Worm (Caenorhabditis elegans) whole organism, young adult: ENCODE results near the gene nhx-9.

ENCODE experiments used
- F57C9.4 ChIP-seq: sonication (generic microtip); optimal IDR thresholded peaks from 2 replicates; lab custom pipeline; 2017; ENCODE audit warnings: mild to moderate bottlenecking, missing genetic modification characterization, missing compliant biosample characterization
- ama-1 ChIP-seq, 3 experiments: fragments of 150-350 bp in 1 of 3; sonication (generic microtip) in 2 of 3; optimal IDR thresholded peaks; 2 replicates each; lab custom pipeline; 2014 to 2018; ENCODE audit warnings: missing biosample characterization in 2 of 3, missing genetic modification characterization in 2 of 3, missing genetic modification reagents in 2 of 3
- aptf-2 ChIP-seq: fragments of 200-800 bp; sonication (Bioruptor generic); conservative IDR thresholded peaks from 2 replicates; pipeline ENCODE4 v1.3.6; 2022; ENCODE audit warnings: missing genetic modification reagents, missing genetic modification characterization, missing compliant biosample characterization
- chd-7 ChIP-seq: sonication (generic microtip); optimal IDR thresholded peaks from 2 replicates; lab custom pipeline; 2016; ENCODE audit warnings: mild to moderate bottlenecking, missing genetic modification characterization, moderate library complexity, missing compliant biosample characterization
- efl-1 ChIP-seq: fragments of 150-350 bp; optimal IDR thresholded peaks from 2 replicates; lab custom pipeline; 2014; ENCODE audit warnings: missing biosample characterization, missing genetic modification reagents, missing genetic modification characterization
- madf-10 ChIP-seq: sonication (generic microtip); optimal IDR thresholded peaks from 2 replicates; lab custom pipeline; 2016; ENCODE audit warnings: mild to moderate bottlenecking, missing genetic modification characterization, missing compliant biosample characterization
- ztf-6 ChIP-seq: fragments of 200-800 bp; sonication (Bioruptor generic); IDR thresholded peaks from 2 replicates; pipeline ENCODE4 v1.3.6; 2022; ENCODE audit warnings: missing genetic modification reagents, missing genetic modification characterization, missing compliant biosample characterization

- TF ChIP-seq F57C9.4 (no peak), aptf-2 (GFP tag; lab: Robert Waterston, UW) (no peak), madf-10 (tag; lab: Kevin White, UChicago) (no peak), efl-1 (GFP tag; lab: Kevin White, UChicago) (no peak), chd-7 (tag; lab: Kevin White, UChicago) (no peak), ama-1 (optimal IDR thresholded peaks at IDR 0.05; lab: Kevin White, UChicago) (no peak), ama-1 (GFP tag; optimal IDR thresholded peaks at IDR 0.05; lab: Kevin White, UChicago) (no peak), ztf-6 (GFP tag; lab: Robert Waterston, UW) (no peak)
Measured at ce11 chrIV:11899358-11899757, 31.3 kb upstream of the nhx-9 start, which contains the start of gene nhr-43.
